Fruit fly (Drosophila melanogaster): ENCODE data around the gene GILT2.

The GILT2 gene

DNA sequence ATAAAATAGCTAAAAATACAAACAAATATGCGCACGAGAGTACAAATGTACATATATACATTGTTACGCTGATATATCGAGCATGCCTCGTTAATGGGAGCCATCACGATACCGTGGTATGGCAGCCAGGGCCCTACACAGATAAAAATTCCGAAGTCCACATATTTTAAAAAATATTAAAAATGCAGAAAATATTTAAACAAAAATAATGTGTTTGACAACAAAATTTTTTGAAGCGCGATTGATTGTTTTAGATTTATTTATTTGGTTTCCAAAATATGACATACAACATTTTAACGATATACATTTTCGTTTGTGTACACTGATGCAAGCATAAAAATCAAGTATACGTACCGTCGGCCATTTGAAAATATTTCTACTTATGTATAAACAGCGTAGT lies 48.0 kb downstream of the GILT2 start:
- TF ChIP-seq CG10959 (GFP tag; IDR thresholded peaks at IDR 0.05) (no peak), tx (GFP tag; optimal IDR thresholded peaks at IDR 0.05) (peak; percentile 64), CG1832 (GFP tag; optimal IDR thresholded peaks at IDR 0.05) (no peak), caup (GFP tag; optimal IDR thresholded peaks at IDR 0.05; ENCODE audit: severe bottlenecking) (peak; percentile 84), CG10543 (GFP tag; optimal IDR thresholded peaks at IDR 0.05) (no peak), stwl (tag; optimal IDR thresholded peaks at IDR 0.05) (no peak), sima (GFP tag; optimal IDR thresholded peaks at IDR 0.05) (peak; percentile 22), CG12299 (tag; optimal IDR thresholded peaks at IDR 0.05) (peak; percentile 37), CG14710 (tag; optimal IDR thresholded peaks at IDR 0.05) (peak; percentile 35), CG1602 (GFP tag; optimal IDR thresholded peaks at IDR 0.05) (peak; percentile 59), CG5245 (GFP tag; optimal IDR thresholded peaks at IDR 0.05) (peak; percentile 22), CG11398 (GFP tag; optimal IDR thresholded peaks at IDR 0.05) (peak; percentile 3), toy (GFP tag; IDR thresholded peaks at IDR 0.05) (peak; percentile 59), CG2678 (tag; optimal IDR thresholded peaks at IDR 0.05) (peak; percentile 90), CG12155 (GFP tag; optimal IDR thresholded peaks at IDR 0.05) (peak; percentile 84), Asciz (GFP tag; optimal IDR thresholded peaks at IDR 0.05) (peak; percentile 72), CG15073 (GFP tag; optimal IDR thresholded peaks at IDR 0.05) (no peak), CG12769 (tag; optimal IDR thresholded peaks at IDR 0.05) (peak; percentile 82), CG9817 (tag; optimal IDR thresholded peaks at IDR 0.05) (peak; percentile 69), chm (GFP tag; IDR thresholded peaks at IDR 0.05) (peak; percentile 70; the same call in 1 of the 2 replicates), CG3407 (GFP tag; optimal IDR thresholded peaks at IDR 0.05) (no peak), CG15269 (tag; optimal IDR thresholded peaks at IDR 0.05) (peak; percentile 84), gem (tag; optimal IDR thresholded peaks at IDR 0.05) (peak; percentile 88), CG30020 (tag; optimal IDR thresholded peaks at IDR 0.05) (no peak), CG4328 (GFP tag; optimal IDR thresholded peaks at IDR 0.05) (no peak), Stat92E (GFP tag; optimal IDR thresholded peaks at IDR 0.05) (no peak), E2f2 (GFP tag; IDR thresholded peaks at IDR 0.05) (peak; percentile 56; the same call in 1 of the 2 replicates), shn (GFP tag; optimal IDR thresholded peaks at IDR 0.05) (peak; percentile 32), CG4707 (GFP tag; optimal IDR thresholded peaks at IDR 0.05) (no peak), CG31224 (GFP tag; IDR thresholded peaks at IDR 0.05) (peak; percentile 78), Lim3 (GFP tag; IDR thresholded peaks at IDR 0.05) (no peak), ken (GFP tag; IDR thresholded peaks at IDR 0.05) (peak; percentile 64; the same call in 1 of the 3 replicates), CG10321 (GFP tag; IDR thresholded peaks at IDR 0.05) (peak; percentile 53), kah (GFP tag; optimal IDR thresholded peaks at IDR 0.05) (no peak), Pdp1 (GFP tag; optimal IDR thresholded peaks at IDR 0.05) (peak; percentile 67 to 74), chinmo (GFP tag; IDR thresholded peaks at IDR 0.05; ENCODE audit: partially characterized antibody) (0 out of 4 replicates have a peak, but pooled peaks have one; percentile 36), danr (GFP tag; IDR thresholded peaks at IDR 0.05) (peak; percentile 43; the same call in 1 of the 2 replicates), BtbVII (GFP tag; optimal IDR thresholded peaks at IDR 0.05) (peak; percentile 83), Deaf1 (tag; optimal IDR thresholded peaks at IDR 0.05) (peak; percentile 63), eyg (GFP tag; optimal IDR thresholded peaks at IDR 0.05) (peak; percentile 54), CG31441 (GFP tag; IDR thresholded peaks at IDR 0.05) (peak; percentile 77), CG10267 (tag; optimal IDR thresholded peaks at IDR 0.05) (peak; percentile 63), Kr (GFP tag; optimal IDR thresholded peaks at IDR 0.05) (no peak), rib (GFP tag; IDR thresholded peaks at IDR 0.05) (peak; percentile 85; the same call in 1 of the 2 replicates), Poxn (GFP tag; IDR thresholded peaks at IDR 0.05) (no peak; the same call in 1 of the 2 replicates), CG12236 (GFP tag; optimal IDR thresholded peaks at IDR 0.05) (no peak), ewg (GFP tag; optimal IDR thresholded peaks at IDR 0.05) (no peak), so (GFP tag; IDR thresholded peaks at IDR 0.05) (peak; percentile 66; the same call in 1 of the 3 replicates), lab (GFP tag; optimal IDR thresholded peaks at IDR 0.05) (peak; percentile 95)
